Fruit fly (Drosophila melanogaster) whole organism, adult: ENCODE results near the gene CG33080.

ENCODE experiments used
- CG11617 ChIP-seq: fragments of 200-800 bp; sonication (Bioruptor generic); optimal IDR thresholded peaks from 2 replicates; lab custom pipeline; 2017; ENCODE audit warnings: mild to moderate bottlenecking, missing biosample characterization, missing genetic modification reagents, missing genetic modification characterization
- CG12768 ChIP-seq: fragments of 200-800 bp; sonication (Bioruptor generic); optimal IDR thresholded peaks from 2 replicates; lab custom pipeline; 2017; ENCODE audit warnings: missing biosample characterization, missing genetic modification characterization, mild to moderate bottlenecking, moderate library complexity, missing genetic modification reagents
- CG14711 ChIP-seq: fragments of 200-800 bp; sonication (Bioruptor generic); optimal IDR thresholded peaks from 2 replicates; lab custom pipeline; 2018; ENCODE audit warnings: missing biosample characterization, mild to moderate bottlenecking, missing genetic modification characterization, moderate library complexity
- CG1620 ChIP-seq: fragments of 200-800 bp; sonication (Bioruptor generic); optimal IDR thresholded peaks from 2 replicates; lab custom pipeline; 2016; ENCODE audit warnings: missing biosample characterization, missing genetic modification characterization
- CG33017 ChIP-seq: fragments of 200-800 bp; sonication (Bioruptor generic); optimal IDR thresholded peaks from 2 replicates; lab custom pipeline; 2018; ENCODE audit warnings: missing biosample characterization, mild to moderate bottlenecking, missing genetic modification characterization, moderate library complexity
- CG5204 ChIP-seq: fragments of 200-800 bp; sonication (Bioruptor generic); optimal IDR thresholded peaks from 2 replicates; lab custom pipeline; 2016; ENCODE audit warnings: missing biosample characterization, missing genetic modification characterization
- CG7045 ChIP-seq: fragments of 200-800 bp; sonication (Bioruptor generic); optimal IDR thresholded peaks from 2 replicates; lab custom pipeline; 2017; ENCODE audit warnings: missing biosample characterization, mild to moderate bottlenecking, missing genetic modification characterization
- CG7101 ChIP-seq: fragments of 200-800 bp; sonication (Bioruptor generic); optimal IDR thresholded peaks from 2 replicates; lab custom pipeline; 2018; ENCODE audit warnings: missing biosample characterization, mild to moderate bottlenecking, missing genetic modification characterization, moderate library complexity
- Clk ChIP-seq: fragments of 200-800 bp; sonication (Bioruptor generic); optimal IDR thresholded peaks from 2 replicates; lab custom pipeline; 2017; ENCODE audit warnings: missing biosample characterization, missing genetic modification characterization
- Crg-1 ChIP-seq: fragments of 200-800 bp; sonication (Bioruptor generic); optimal IDR thresholded peaks from 2 replicates; lab custom pipeline; 2016; ENCODE audit warnings: missing biosample characterization, missing genetic modification characterization
- Hr96 ChIP-seq: fragments of 200-800 bp; sonication (Bioruptor generic); optimal IDR thresholded peaks from 2 replicates; lab custom pipeline; 2016; ENCODE audit warnings: missing biosample characterization, missing genetic modification characterization
- Mnt ChIP-seq: fragments of 200-800 bp; sonication (Bioruptor generic); optimal IDR thresholded peaks from 2 replicates; lab custom pipeline; 2016; ENCODE audit warnings: missing biosample characterization, mild to moderate bottlenecking, missing genetic modification characterization
- bab1 ChIP-seq: fragments of 200-800 bp; sonication (Bioruptor generic); optimal IDR thresholded peaks from 3 replicates; lab custom pipeline; 2019; ENCODE audit warnings: missing biosample characterization, mild to moderate bottlenecking, missing genetic modification characterization, moderate library complexity
- cic ChIP-seq: fragments of 200-800 bp; sonication (Bioruptor generic); optimal IDR thresholded peaks from 2 replicates; lab custom pipeline; 2017; ENCODE audit warnings: missing biosample characterization, mild to moderate bottlenecking, missing genetic modification characterization, moderate library complexity
- cnc ChIP-seq, 2 experiments: fragments of >200 bp; optimal IDR thresholded peaks; 2 replicates each; lab custom pipeline; 2017
- kay ChIP-seq: fragments of 200-800 bp; sonication (Bioruptor generic); peaks from one replicate; lab custom pipeline; 2016; ENCODE audit warnings: missing biosample characterization, missing genetic modification characterization, borderline replicate concordance
- ovo ChIP-seq: fragments of 200-800 bp; sonication (Bioruptor generic); optimal IDR thresholded peaks from 2 replicates; lab custom pipeline; 2016; ENCODE audit warnings: missing biosample characterization, missing genetic modification characterization
- pad ChIP-seq: fragments of 200-800 bp; sonication (Bioruptor generic); optimal IDR thresholded peaks from 3 replicates; lab custom pipeline; 2017; ENCODE audit warnings: missing biosample characterization, missing genetic modification characterization, mild to moderate bottlenecking, moderate library complexity, missing genetic modification reagents
- tj ChIP-seq: fragments of 200-800 bp; sonication (Bioruptor generic); optimal IDR thresholded peaks from 3 replicates; lab custom pipeline; 2017; ENCODE audit warnings: missing biosample characterization, mild to moderate bottlenecking, missing genetic modification characterization, moderate library complexity
- toe ChIP-seq: fragments of 200-800 bp; sonication (Bioruptor generic); optimal IDR thresholded peaks from 2 replicates; lab custom pipeline; 2016; ENCODE audit warnings: missing biosample characterization, missing genetic modification characterization

Gene CG33080

dm6 chrX:5756146-5756545 lies 38.6 kb upstream of the CG33080 start:
- no peak for TF ChIP-seq CG5204
- no peak for TF ChIP-seq cnc (optimal IDR thresholded peaks at IDR 0.05; lab: Kevin White, UChicago)
- no peak for TF ChIP-seq CG11617 (GFP tag; lab: Kevin White, UChicago)
- no peak for TF ChIP-seq Clk
- TF ChIP-seq CG14711 (tag; lab: Kevin White, UChicago) = no peak
- TF ChIP-seq CG33017 (tag; lab: Kevin White, UChicago) = no peak
- TF ChIP-seq toe = no peak
- TF ChIP-seq Hr96 (GFP tag; lab: Kevin White, UChicago) = no peak
- no peak for TF ChIP-seq Crg-1 (GFP tag; lab: Kevin White, UChicago)
- TF ChIP-seq cic = no peak
- no peak for TF ChIP-seq CG7101

- peak; percentile 92 for TF ChIP-seq CG1620 (GFP tag; lab: Kevin White, UChicago)
- peak; percentile 93 for TF ChIP-seq pad (GFP tag; lab: Kevin White, UChicago)
- peak; percentile 93 for TF ChIP-seq CG33017 (tag; lab: Kevin White, UChicago)
- TF ChIP-seq CG7045 (GFP tag; lab: Kevin White, UChicago) = peak; percentile 94
- TF ChIP-seq tj = peak; percentile 93
- peak; percentile 91 for TF ChIP-seq Hr96 (GFP tag; lab: Kevin White, UChicago)
- TF ChIP-seq CG11617 (GFP tag; lab: Kevin White, UChicago) = peak; percentile 99
- peak; percentile 85 for TF ChIP-seq toe
- peak; percentile 98 for TF ChIP-seq ovo (GFP tag; lab: Kevin White, UChicago)
- peak; percentile 97 for TF ChIP-seq CG7101
- TF ChIP-seq CG5204 = peak; percentile 90
- TF ChIP-seq Clk = peak; percentile 92
- no peak for TF ChIP-seq cnc (optimal IDR thresholded peaks at IDR 0.05; lab: Kevin White, UChicago)
- TF ChIP-seq CG12768 (GFP tag; lab: Kevin White, UChicago) = peak; percentile 95
- TF ChIP-seq kay (GFP tag; lab: Kevin White, UChicago) = peak; percentile 95
- peak; percentile 87 for TF ChIP-seq Crg-1 (GFP tag; lab: Kevin White, UChicago)
- TF ChIP-seq Mnt (GFP tag; lab: Kevin White, UChicago) = peak; percentile 100
- peak; percentile 89 for TF ChIP-seq cic
- peak; percentile 92 for TF ChIP-seq CG14711 (tag; lab: Kevin White, UChicago)
- TF ChIP-seq bab1 (GFP tag; lab: Kevin White, UChicago) = peak; percentile 97
Measured at dm6 chrX:5754837-5755828, 37.6 kb upstream of the CG33080 start, which contains the start of the genes lin-52 and CG15771. Gene lin-52 (minus strand): TSS chrX:5754958. Gene CG15771 (plus strand): TSS chrX:5755574.

- TF ChIP-seq Clk (no peak), Mnt (GFP tag; lab: Kevin White, UChicago) (no peak)
Measured at dm6 chrX:5752838-5753237, 35.3 kb upstream of the CG33080 start.

- TF ChIP-seq CG7101 (peak; percentile 61), Hr96 (GFP tag; lab: Kevin White, UChicago) (no peak), CG11617 (GFP tag; lab: Kevin White, UChicago) (peak; percentile 22), CG33017 (tag; lab: Kevin White, UChicago) (peak; percentile 19), ovo (GFP tag; lab: Kevin White, UChicago) (no peak), CG5204 (no peak), cnc (optimal IDR thresholded peaks at IDR 0.05; lab: Kevin White, UChicago) (no peak), CG12768 (GFP tag; lab: Kevin White, UChicago) (no peak), CG1620 (GFP tag; lab: Kevin White, UChicago) (no peak), kay (GFP tag; lab: Kevin White, UChicago) (no peak), tj (peak; percentile 21), cic (no peak), Mnt (GFP tag; lab: Kevin White, UChicago) (no peak), bab1 (GFP tag; lab: Kevin White, UChicago) (no peak), Crg-1 (GFP tag; lab: Kevin White, UChicago) (no peak), pad (GFP tag; lab: Kevin White, UChicago) (no peak), CG14711 (tag; lab: Kevin White, UChicago) (peak; percentile 35), CG7045 (GFP tag; lab: Kevin White, UChicago) (no peak), Clk (no peak), toe (no peak)
Measured at dm6 chrX:5751949-5752348, 34.4 kb upstream of the CG33080 start, which contains the start of gene CG15772. Gene CG15772 (plus strand): TSS chrX:5752249.

- TF ChIP-seq CG5204 = peak; percentile 91
- TF ChIP-seq cnc (optimal IDR thresholded peaks at IDR 0.05; lab: Kevin White, UChicago) = no peak
- TF ChIP-seq Mnt (GFP tag; lab: Kevin White, UChicago) = peak; percentile 95
- TF ChIP-seq CG11617 (GFP tag; lab: Kevin White, UChicago) = peak; percentile 93
- TF ChIP-seq bab1 (GFP tag; lab: Kevin White, UChicago) = peak; percentile 95
- peak; percentile 95 for TF ChIP-seq toe
- peak; percentile 96 for TF ChIP-seq Hr96 (GFP tag; lab: Kevin White, UChicago)
- TF ChIP-seq kay (GFP tag; lab: Kevin White, UChicago) = peak; percentile 91
- peak; percentile 95 for TF ChIP-seq CG1620 (GFP tag; lab: Kevin White, UChicago)
- TF ChIP-seq CG12768 (GFP tag; lab: Kevin White, UChicago) = peak; percentile 85
- peak; percentile 78 for TF ChIP-seq Crg-1 (GFP tag; lab: Kevin White, UChicago)
- TF ChIP-seq CG33017 (tag; lab: Kevin White, UChicago) = peak; percentile 85
- peak; percentile 74 for TF ChIP-seq cic
- TF ChIP-seq pad (GFP tag; lab: Kevin White, UChicago) = peak; percentile 74
- peak; percentile 84 for TF ChIP-seq CG14711 (tag; lab: Kevin White, UChicago)
- peak; percentile 67 for TF ChIP-seq ovo (GFP tag; lab: Kevin White, UChicago)
- peak; percentile 71 for TF ChIP-seq Clk
- peak; percentile 95 for TF ChIP-seq CG7101
- peak; percentile 69 for TF ChIP-seq tj
- TF ChIP-seq CG7045 (GFP tag; lab: Kevin White, UChicago) = peak; percentile 79
Measured at dm6 chrX:5746864-5747861, 29.6 kb upstream of the CG33080 start, which contains the start of the genes IntS6 and Rtel1. Gene IntS6 (minus strand): TSS chrX:5747254. Gene Rtel1 (plus strand): TSS chrX:5747747.
